Fruit fly (Drosophila melanogaster) whole organism, embryonic: ENCODE data around the gene CG44270.

Source experiments
- Bdp1 ChIP-seq: fragments of 200-800 bp; sonication (Bioruptor generic); optimal IDR thresholded peaks from 3 replicates; lab custom pipeline; 2016; ENCODE audit warnings: missing biosample characterization, missing genetic modification characterization
- CG10147 ChIP-seq: fragments of 200-800 bp; sonication (Bioruptor generic); optimal IDR thresholded peaks from 2 replicates; lab custom pipeline; 2019; ENCODE audit warnings: missing biosample characterization, mild to moderate bottlenecking, missing genetic modification characterization, moderate library complexity
- CG10209 ChIP-seq: fragments of 200-800 bp; sonication (Bioruptor generic); optimal IDR thresholded peaks from 3 replicates; lab custom pipeline; 2017; ENCODE audit warnings: missing biosample characterization, mild to moderate bottlenecking, missing genetic modification characterization, missing genetic modification reagents
- CG11504 ChIP-seq: fragments of 200-800 bp; sonication (Bioruptor generic); optimal IDR thresholded peaks from 3 replicates; lab custom pipeline; 2019; ENCODE audit warnings: missing biosample characterization, mild to moderate bottlenecking, missing genetic modification characterization, moderate library complexity
- CG12236 ChIP-seq: fragments of 200-800 bp; sonication (Bioruptor generic); optimal IDR thresholded peaks from 2 replicates; lab custom pipeline; 2016; ENCODE audit warnings: missing biosample characterization, missing genetic modification characterization
- CG14050 ChIP-seq: fragments of 200-800 bp; sonication (Bioruptor generic); IDR thresholded peaks from 3 replicates; pipeline ENCODE4 v1.3.6; 2022; ENCODE audit warnings: missing biosample characterization, missing genetic modification characterization
- CG1529 ChIP-seq: fragments of 200-800 bp; sonication (Bioruptor generic); optimal IDR thresholded peaks from 3 replicates; lab custom pipeline; 2018; ENCODE audit warnings: missing biosample characterization, missing genetic modification characterization
- CG16813 ChIP-seq: fragments of 200-800 bp; sonication (Bioruptor generic); IDR thresholded peaks from 3 replicates; pipeline ENCODE4 v1.3.6; 2022; ENCODE audit warnings: missing biosample characterization, missing genetic modification characterization; ENCODE audit not compliant: partially characterized antibody
- CG16863 ChIP-seq: fragments of 200-800 bp; sonication (Bioruptor generic); optimal IDR thresholded peaks from 3 replicates; lab custom pipeline; 2016; ENCODE audit warnings: missing biosample characterization, missing genetic modification characterization
- CG17359 ChIP-seq: fragments of 200-800 bp; sonication (Bioruptor generic); optimal IDR thresholded peaks from 3 replicates; lab custom pipeline; 2018; ENCODE audit warnings: missing biosample characterization, mild to moderate bottlenecking, missing genetic modification characterization, moderate library complexity
- CG34376 ChIP-seq: fragments of 200-800 bp; sonication (Bioruptor generic); optimal IDR thresholded peaks from 2 replicates; lab custom pipeline; 2018; ENCODE audit warnings: missing biosample characterization, mild to moderate bottlenecking, missing genetic modification characterization
- CG34422 ChIP-seq: fragments of 200-800 bp; sonication (Bioruptor generic); IDR thresholded peaks from 3 replicates; pipeline ENCODE4 v1.3.6; 2022; ENCODE audit warnings: missing biosample characterization, missing genetic modification characterization
- CG4404 ChIP-seq: fragments of 200-800 bp; sonication (Bioruptor generic); IDR thresholded peaks from 2 replicates; pipeline ENCODE4 v1.3.6; 2022; ENCODE audit warnings: missing biosample characterization, missing genetic modification characterization
- CG4820 ChIP-seq: fragments of 200-800 bp; sonication (Bioruptor generic); optimal IDR thresholded peaks from 3 replicates; lab custom pipeline; 2016; ENCODE audit warnings: missing biosample characterization, missing genetic modification characterization
- CG6765 ChIP-seq: fragments of 200-800 bp; sonication (Bioruptor generic); optimal IDR thresholded peaks from 3 replicates; lab custom pipeline; 2017; ENCODE audit warnings: missing biosample characterization, mild to moderate bottlenecking, missing genetic modification characterization
- CG7357 ChIP-seq: fragments of 200-800 bp; sonication (Bioruptor generic); IDR thresholded peaks from 3 replicates; pipeline ENCODE4 v1.3.6; 2022; ENCODE audit warnings: missing biosample characterization, missing genetic modification characterization
- D ChIP-seq, 2 experiments: fragments of 200-800 bp in 1 of 2; fragments of >200 bp in 1 of 2; sonication (Bioruptor generic) in 1 of 2; optimal IDR thresholded peaks; 2 replicates in 1 of 2; 3 replicates in 1 of 2; lab custom pipeline; 2017; ENCODE audit warnings: mild to moderate bottlenecking in 1 of 2, missing biosample characterization in 1 of 2, missing genetic modification characterization in 1 of 2, missing genetic modification reagents in 1 of 2
- Dad ChIP-seq: fragments of 200-800 bp; sonication (Bioruptor generic); optimal IDR thresholded peaks from 3 replicates; lab custom pipeline; 2016; ENCODE audit warnings: missing biosample characterization, missing genetic modification characterization
- Dbx ChIP-seq: fragments of 200-800 bp; sonication (Bioruptor generic); IDR thresholded peaks from 3 replicates; pipeline ENCODE4 v1.3.6; 2022; ENCODE audit warnings: missing biosample characterization, missing genetic modification characterization
- Drgx ChIP-seq: fragments of 200-800 bp; sonication (Bioruptor generic); IDR thresholded peaks from 2 replicates; pipeline ENCODE4 v1.3.6; 2022; ENCODE audit warnings: missing biosample characterization, missing genetic modification characterization
- E2f1 ChIP-seq: fragments of 200-800 bp; sonication (Bioruptor generic); IDR thresholded peaks from 2 replicates; pipeline ENCODE4 v1.3.6; 2022; ENCODE audit warnings: missing biosample characterization, missing genetic modification characterization
- Eip74EF ChIP-seq, 2 experiments: fragments of 200-800 bp in 1 of 2; fragments of >200 bp in 1 of 2; sonication (Bioruptor generic) in 1 of 2; optimal IDR thresholded peaks; 2 replicates each; lab custom pipeline; 2017 to 2019; ENCODE audit warnings: missing biosample characterization in 2 of 2, missing genetic modification characterization in 2 of 2, mild to moderate bottlenecking in 1 of 2, moderate library complexity in 1 of 2
- Hey ChIP-seq: fragments of 200-800 bp; sonication (Bioruptor generic); optimal IDR thresholded peaks from 3 replicates; lab custom pipeline; 2018; ENCODE audit warnings: missing biosample characterization, mild to moderate bottlenecking, missing genetic modification characterization
- Hr39 ChIP-seq: fragments of >200 bp; optimal IDR thresholded peaks from 2 replicates; lab custom pipeline; 2017
- Nf-YC ChIP-seq: fragments of 200-800 bp; optimal IDR thresholded peaks from 3 replicates; lab custom pipeline; 2019; ENCODE audit warnings: missing biosample characterization, mild to moderate bottlenecking, missing genetic modification characterization, moderate library complexity
- Side ChIP-seq: fragments of 200-800 bp; sonication (Bioruptor generic); optimal IDR thresholded peaks from 2 replicates; lab custom pipeline; 2016; ENCODE audit warnings: missing biosample characterization, missing genetic modification characterization
- Tbp ChIP-seq: fragments of >200 bp; optimal IDR thresholded peaks from 2 replicates; lab custom pipeline; 2018; ENCODE audit warnings: missing biosample characterization, missing genetic modification characterization
- abd-A ChIP-seq: fragments of 200-800 bp; sonication (Bioruptor generic); optimal IDR thresholded peaks from 3 replicates; lab custom pipeline; 2019; ENCODE audit warnings: missing biosample characterization, mild to moderate bottlenecking, missing genetic modification characterization, moderate library complexity
- ash1 ChIP-seq: fragments of 200-800 bp; sonication (Bioruptor generic); optimal IDR thresholded peaks from 2 replicates; lab custom pipeline; 2018; ENCODE audit warnings: missing biosample characterization, mild to moderate bottlenecking, missing genetic modification characterization
- bbx ChIP-seq: fragments of 200-800 bp; sonication (Bioruptor generic); IDR thresholded peaks from 2 replicates; pipeline ENCODE4 v1.3.6; 2022; ENCODE audit warnings: missing biosample characterization, missing genetic modification characterization; ENCODE audit not compliant: partially characterized antibody
- bigmax ChIP-seq: fragments of 200-800 bp; sonication (Bioruptor generic); optimal IDR thresholded peaks from 2 replicates; lab custom pipeline; 2018; ENCODE audit warnings: missing biosample characterization, mild to moderate bottlenecking, missing genetic modification characterization
- chn ChIP-seq: fragments of 200-800 bp; sonication (Bioruptor generic); optimal IDR thresholded peaks from 2 replicates; lab custom pipeline; 2016; ENCODE audit warnings: missing biosample characterization, missing genetic modification characterization
- ci ChIP-seq: fragments of 200-800 bp; sonication (Bioruptor generic); IDR thresholded peaks from 3 replicates; pipeline ENCODE4 v1.3.6; 2022; ENCODE audit warnings: missing biosample characterization, missing genetic modification characterization
- dysf ChIP-seq: fragments of 200-800 bp; sonication (Bioruptor generic); IDR thresholded peaks from 3 replicates; pipeline ENCODE4 v1.3.6; 2022; ENCODE audit warnings: missing biosample characterization, missing genetic modification characterization
- emc ChIP-seq: fragments of 200-800 bp; sonication (Bioruptor generic); optimal IDR thresholded peaks from 2 replicates; lab custom pipeline; 2016; ENCODE audit warnings: missing biosample characterization, missing genetic modification characterization
- gce ChIP-seq: fragments of 200-800 bp; sonication (Bioruptor generic); IDR thresholded peaks from 3 replicates; pipeline ENCODE4 v1.3.6; 2022; ENCODE audit warnings: missing biosample characterization, missing genetic modification characterization
- gem ChIP-seq: fragments of 200-800 bp; sonication (Bioruptor generic); optimal IDR thresholded peaks from 2 replicates; lab custom pipeline; 2019; ENCODE audit warnings: missing biosample characterization, mild to moderate bottlenecking, missing genetic modification characterization, moderate library complexity
- gfzf ChIP-seq: fragments of 200-800 bp; sonication (Bioruptor generic); optimal IDR thresholded peaks from 2 replicates; lab custom pipeline; 2016; ENCODE audit warnings: missing biosample characterization, mild to moderate bottlenecking, missing genetic modification characterization, moderate library complexity
- gsb-n ChIP-seq: fragments of 200-800 bp; sonication (Bioruptor generic); optimal IDR thresholded peaks from 3 replicates; lab custom pipeline; 2018; ENCODE audit warnings: missing biosample characterization, mild to moderate bottlenecking, missing genetic modification characterization
- insv ChIP-seq, 2 experiments: fragments of 200-800 bp; sonication (Bioruptor generic); optimal IDR thresholded peaks; 3 replicates each; lab custom pipeline; 2016 to 2018; ENCODE audit warnings: missing biosample characterization in 2 of 2, missing genetic modification characterization in 2 of 2
- klu ChIP-seq: fragments of 200-800 bp; sonication (Bioruptor generic); IDR thresholded peaks from 2 replicates; pipeline ENCODE4 v1.3.6; 2022; ENCODE audit warnings: missing biosample characterization, missing genetic modification characterization
- nau ChIP-seq: fragments of 200-800 bp; sonication (Bioruptor generic); optimal IDR thresholded peaks from 3 replicates; lab custom pipeline; 2017; ENCODE audit warnings: missing biosample characterization, mild to moderate bottlenecking, missing genetic modification characterization, missing genetic modification reagents
- otp ChIP-seq: fragments of 200-800 bp; sonication (Bioruptor generic); IDR thresholded peaks from 3 replicates; pipeline ENCODE4, ENCODE4 v1.3.6; 2022; ENCODE audit warnings: missing biosample characterization, missing genetic modification characterization
- p53 ChIP-seq: fragments of 200-800 bp; sonication (Bioruptor generic); optimal IDR thresholded peaks from 2 replicates; lab custom pipeline; 2016; ENCODE audit warnings: missing biosample characterization, missing genetic modification characterization
- pnt ChIP-seq: fragments of 200-800 bp; sonication (Bioruptor generic); optimal IDR thresholded peaks from 3 replicates; lab custom pipeline; 2016; ENCODE audit warnings: missing biosample characterization, missing genetic modification characterization
- row ChIP-seq: fragments of 200-800 bp; sonication (Bioruptor generic); IDR thresholded peaks from 3 replicates; pipeline ENCODE4 v1.3.6; 2022; ENCODE audit warnings: missing biosample characterization, missing genetic modification characterization
- scrt ChIP-seq: fragments of 200-800 bp; sonication (Bioruptor generic); optimal IDR thresholded peaks from 2 replicates; lab custom pipeline; 2018; ENCODE audit warnings: missing biosample characterization, mild to moderate bottlenecking, missing genetic modification characterization, moderate library complexity
- sisA ChIP-seq: fragments of 200-800 bp; sonication (Bioruptor generic); IDR thresholded peaks from 2 replicates; pipeline ENCODE4 v1.3.6; 2022; ENCODE audit warnings: missing biosample characterization, missing genetic modification characterization
- slou ChIP-seq: fragments of 200-800 bp; sonication (Bioruptor generic); optimal IDR thresholded peaks from 3 replicates; lab custom pipeline; 2016; ENCODE audit warnings: missing biosample characterization, missing genetic modification characterization
- sna ChIP-seq: fragments of 200-800 bp; sonication (Bioruptor generic); IDR thresholded peaks from 2 replicates; pipeline ENCODE4 v1.3.6; 2022; ENCODE audit warnings: missing biosample characterization, missing genetic modification characterization; ENCODE audit not compliant: partially characterized antibody

CG44270 gene

dm6 chr2L:20494423-20495052, 36.3 kb upstream of the CG44270 start, which contains the start of gene CG34007 (continued):
- TF ChIP-seq CG10147 (GFP tag; lab: Kevin White, UChicago) (peak; percentile 72), ash1 (GFP tag; lab: Kevin White, UChicago) (no peak), Eip74EF (GFP tag; optimal IDR thresholded peaks at IDR 0.05; lab: Kevin White, UChicago) (peak in 1 of 2 experiments; percentile 91), gce (no peak), otp (GFP tag; lab: Robert Waterston, UW) (no peak), Side (no peak), gsb-n (tag; lab: Kevin White, UChicago) (peak; percentile 96), Hey (tag; lab: Kevin White, UChicago) (no peak), CG11504 (peak; percentile 89), chn (no peak), CG7357 (peak; percentile 22; the same call in 1 of the 3 replicates), gem (tag; lab: Kevin White, UChicago) (peak; percentile 97), CG12236 (GFP tag; lab: Kevin White, UChicago) (no peak), CG17359 (tag; lab: Kevin White, UChicago) (peak; percentile 74), sisA (GFP tag; lab: Robert Waterston, UW) (peak; percentile 60; the same call in 1 of the 2 replicates), CG1529 (GFP tag; lab: Kevin White, UChicago) (peak; percentile 76), CG14050 (GFP tag; lab: Robert Waterston, UW) (no peak), pnt (GFP tag; lab: Kevin White, UChicago) (no peak), CG4820 (GFP tag; lab: Kevin White, UChicago) (peak; percentile 60), slou (GFP tag; lab: Kevin White, UChicago) (no peak), klu (GFP tag; lab: Robert Waterston, UW) (peak; percentile 32; the same call in 1 of the 2 replicates), sna (GFP tag; lab: Robert Waterston, UW) (no peak), CG10209 (peak; percentile 76), ci (GFP tag; lab: Robert Waterston, UW) (peak; percentile 48; the same call in 1 of the 3 replicates), Hr39 (lab: Kevin White, UChicago) (no peak), Tbp (no peak), bigmax (no peak), Dad (GFP tag; lab: Kevin White, UChicago) (no peak), gfzf (GFP tag; lab: Kevin White, UChicago) (peak; percentile 4), CG16813 (GFP tag; lab: Robert Waterston, UW) (no peak), CG4404 (GFP tag; lab: Robert Waterston, UW) (peak; percentile 59), CG16863 (GFP tag; lab: Kevin White, UChicago) (no peak), abd-A (tag; lab: Kevin White, UChicago) (no peak), bbx (GFP tag; lab: Robert Waterston, UW) (no peak), Dbx (no peak), Bdp1 (no peak), Nf-YC (tag; lab: Kevin White, UChicago) (peak; percentile 63), Drgx (GFP tag; lab: Robert Waterston, UW) (peak; percentile 22; the same call in 1 of the 2 replicates), D (optimal IDR thresholded peaks at IDR 0.05; lab: Kevin White, UChicago) (no peak), D (GFP tag; optimal IDR thresholded peaks at IDR 0.05; lab: Kevin White, UChicago) (peak; percentile 85), dysf (peak; percentile 78), row (GFP tag; lab: Robert Waterston, UW) (peak; percentile 88), p53 (GFP tag; lab: Kevin White, UChicago) (no peak), CG34422 (GFP tag; lab: Robert Waterston, UW) (peak; percentile 72; the same call in 2 of the 3 replicates), CG34376 (GFP tag; lab: Kevin White, UChicago) (no peak), CG6765 (GFP tag; lab: Kevin White, UChicago) (no peak), scrt (peak; percentile 11), emc (GFP tag; lab: Kevin White, UChicago) (no peak), E2f1 (peak; percentile 50; the same call in 1 of the 2 replicates), insv (GFP tag; optimal IDR thresholded peaks at IDR 0.05; lab: Kevin White, UChicago) (peak in 1 of 2 experiments; percentile 26), nau (GFP tag; lab: Kevin White, UChicago) (no peak)
